Worm (Caenorhabditis elegans) whole organism, L2 larva: ENCODE measurements around the gene dsh-1.

Source experiments
- ZK546.5 ChIP-seq: sonication (generic microtip); optimal IDR thresholded peaks from 2 replicates; lab custom pipeline; 2017; ENCODE audit warnings: missing biosample characterization, missing genetic modification characterization
- elt-3 ChIP-seq: sonication (generic microtip); optimal IDR thresholded peaks from 2 replicates; lab custom pipeline; 2017; ENCODE audit warnings: missing biosample characterization, missing genetic modification characterization
- nhr-10 ChIP-seq: sonication (generic microtip); optimal IDR thresholded peaks from 2 replicates; lab custom pipeline; 2017; ENCODE audit warnings: missing biosample characterization, missing genetic modification characterization
- nhr-11 ChIP-seq: fragments of 150-350 bp; optimal IDR thresholded peaks from 2 replicates; lab custom pipeline; 2014; ENCODE audit warnings: missing biosample characterization, missing genetic modification characterization
- nhr-77 ChIP-seq: fragments of 150-350 bp; optimal IDR thresholded peaks from 2 replicates; lab custom pipeline; 2014; ENCODE audit warnings: missing biosample characterization, missing genetic modification characterization
- sem-4 ChIP-seq: fragments of 150-350 bp; optimal IDR thresholded peaks from 2 replicates; lab custom pipeline; 2014; ENCODE audit warnings: missing biosample characterization, missing genetic modification reagents, missing genetic modification characterization
- sma-3 ChIP-seq: sonication (generic microtip); optimal IDR thresholded peaks from 2 replicates; lab custom pipeline; 2016; ENCODE audit warnings: missing genetic modification reagents, missing genetic modification characterization, missing compliant biosample characterization
- sma-9 ChIP-seq, 2 experiments: fragments of 150-350 bp in 1 of 2; sonication (generic microtip) in 1 of 2; optimal IDR thresholded peaks; 2 replicates each; lab custom pipeline; 2014 to 2016; ENCODE audit warnings: missing genetic modification characterization in 2 of 2, mild to moderate bottlenecking in 1 of 2, missing biosample characterization in 1 of 2, missing compliant biosample characterization in 1 of 2, missing genetic modification reagents in 1 of 2, moderate library complexity in 1 of 2
- unc-39 ChIP-seq: fragments of 150-350 bp; optimal IDR thresholded peaks from 2 replicates; lab custom pipeline; 2014; ENCODE audit warnings: missing biosample characterization, missing genetic modification characterization
- unc-62 ChIP-seq: fragments of 150-350 bp; optimal IDR thresholded peaks from 2 replicates; lab custom pipeline; 2014; ENCODE audit warnings: missing biosample characterization, missing genetic modification reagents, missing genetic modification characterization

ce11 chrII:5178609-5179008 is 46.6 kb downstream of the dsh-1 start:
- TF ChIP-seq nhr-77 (tag; lab: Kevin White, UChicago) (no peak), nhr-11 (tag; lab: Kevin White, UChicago) (no peak), ZK546.5 (tag; lab: Kevin White, UChicago) (no peak), unc-62 (no peak), sem-4 (tag; lab: Kevin White, UChicago) (no peak), unc-39 (tag; lab: Kevin White, UChicago) (no peak), sma-3 (no peak), elt-3 (tag; lab: Kevin White, UChicago) (no peak), sma-9 (GFP tag; optimal IDR thresholded peaks at IDR 0.05; lab: Kevin White, UChicago) (no peak), sma-9 (tag; optimal IDR thresholded peaks at IDR 0.05; lab: Kevin White, UChicago) (no peak), nhr-10 (tag; lab: Kevin White, UChicago) (no peak)
